Worm (Caenorhabditis elegans) whole organism, young adult: ENCODE results near the gene W04G3.13.

ENCODE experiments used
- B0261.1 ChIP-seq: sonication (generic microtip); optimal IDR thresholded peaks from 2 replicates; lab custom pipeline; 2016; ENCODE audit warnings: mild to moderate bottlenecking, missing genetic modification characterization, moderate library complexity, missing compliant biosample characterization
- C06A6.2 ChIP-seq: fragments of 200-800 bp; sonication (Bioruptor generic); conservative IDR thresholded peaks from 2 replicates; pipeline ENCODE4 v1.3.6; 2022; ENCODE audit warnings: missing genetic modification characterization, missing compliant biosample characterization
- F10E7.11 ChIP-seq: sonication (generic microtip); optimal IDR thresholded peaks from 2 replicates; lab custom pipeline; 2017; ENCODE audit warnings: mild to moderate bottlenecking, missing genetic modification characterization, moderate library complexity, missing compliant biosample characterization
- F22D6.2 ChIP-seq: sonication (generic microtip); optimal IDR thresholded peaks from 2 replicates; lab custom pipeline; 2016; ENCODE audit warnings: mild to moderate bottlenecking, missing genetic modification characterization, missing compliant biosample characterization
- F49E8.2 ChIP-seq: sonication (generic microtip); optimal IDR thresholded peaks from 3 replicates; lab custom pipeline; 2017; ENCODE audit warnings: missing genetic modification characterization, mild to moderate bottlenecking, missing compliant biosample characterization, antibody characterized with exemption, moderate library complexity; ENCODE audit not compliant: insufficient read depth
- F55B11.4 ChIP-seq: sonication (generic microtip); optimal IDR thresholded peaks from 2 replicates; lab custom pipeline; 2016; ENCODE audit warnings: missing compliant biosample characterization, missing genetic modification characterization, borderline replicate concordance; ENCODE audit not compliant: insufficient read depth
- K11D2.4 ChIP-seq: fragments of 200-800 bp; sonication (Bioruptor generic); IDR thresholded peaks from 2 replicates; pipeline ENCODE4 v1.3.6; 2022; ENCODE audit warnings: missing genetic modification reagents, missing genetic modification characterization, missing compliant biosample characterization
- T26A5.8 ChIP-seq: sonication (generic microtip); optimal IDR thresholded peaks from 2 replicates; lab custom pipeline; 2016; ENCODE audit warnings: missing genetic modification characterization, missing compliant biosample characterization
- Y53F4B.3 ChIP-seq: fragments of 200-800 bp; sonication (Bioruptor generic); IDR thresholded peaks from 2 replicates; pipeline ENCODE4 v1.3.6; 2022; ENCODE audit warnings: missing genetic modification reagents, missing genetic modification characterization, missing compliant biosample characterization
- Y53G8AR.9 ChIP-seq: fragments of 200-800 bp; sonication (Bioruptor generic); conservative IDR thresholded peaks from 2 replicates; pipeline ENCODE4 v1.3.6; 2022; ENCODE audit warnings: missing genetic modification reagents, missing genetic modification characterization, missing compliant biosample characterization
- Y79H2A.3 ChIP-seq: fragments of 200-800 bp; sonication (Bioruptor generic); conservative IDR thresholded peaks from 2 replicates; pipeline ENCODE4 v1.3.6; 2022; ENCODE audit warnings: missing genetic modification reagents, missing genetic modification characterization, missing compliant biosample characterization
- ZK185.1 ChIP-seq: sonication (generic microtip); optimal IDR thresholded peaks from 2 replicates; lab custom pipeline; 2016; ENCODE audit warnings: mild to moderate bottlenecking, missing genetic modification characterization, missing compliant biosample characterization; ENCODE audit not compliant: poor library complexity, severe bottlenecking
- aptf-2 ChIP-seq: fragments of 200-800 bp; sonication (Bioruptor generic); conservative IDR thresholded peaks from 2 replicates; pipeline ENCODE4 v1.3.6; 2022; ENCODE audit warnings: missing genetic modification reagents, missing genetic modification characterization, missing compliant biosample characterization
- atf-7 ChIP-seq: sonication (generic microtip); optimal IDR thresholded peaks from 2 replicates; lab custom pipeline; 2017; ENCODE audit warnings: mild to moderate bottlenecking, missing genetic modification characterization, missing compliant biosample characterization
- athp-1 ChIP-seq: sonication (generic microtip); optimal IDR thresholded peaks from 2 replicates; lab custom pipeline; 2017; ENCODE audit warnings: mild to moderate bottlenecking, missing genetic modification characterization, missing compliant biosample characterization
- attf-3 ChIP-seq: fragments of 200-800 bp; sonication (Bioruptor generic); conservative IDR thresholded peaks from 2 replicates; pipeline ENCODE4 v1.3.6; 2022; ENCODE audit warnings: missing genetic modification reagents, missing genetic modification characterization, missing compliant biosample characterization
- attf-6 ChIP-seq: fragments of 200-800 bp; sonication (Bioruptor generic); IDR thresholded peaks from 2 replicates; pipeline ENCODE4 v1.3.6; 2022; ENCODE audit warnings: missing genetic modification reagents, missing genetic modification characterization, missing compliant biosample characterization
- ceh-27 ChIP-seq: fragments of 200-800 bp; sonication (Bioruptor generic); optimal IDR thresholded peaks from 2 replicates; lab custom pipeline; 2018; ENCODE audit warnings: mild to moderate bottlenecking, missing genetic modification characterization, moderate library complexity, missing compliant biosample characterization
- ceh-40 ChIP-seq: fragments of 200-800 bp; sonication (Bioruptor generic); IDR thresholded peaks from 2 replicates; pipeline ENCODE4 v1.3.6; 2022; ENCODE audit warnings: missing genetic modification characterization, missing compliant biosample characterization
- chd-7 ChIP-seq: sonication (generic microtip); optimal IDR thresholded peaks from 2 replicates; lab custom pipeline; 2016; ENCODE audit warnings: mild to moderate bottlenecking, missing genetic modification characterization, moderate library complexity, missing compliant biosample characterization
- die-1 ChIP-seq: sonication (generic microtip); optimal IDR thresholded peaks from 2 replicates; lab custom pipeline; 2016; ENCODE audit warnings: missing genotype, mild to moderate bottlenecking, missing genetic modification characterization, missing compliant biosample characterization
- dpff-1 ChIP-seq: sonication (generic microtip); optimal IDR thresholded peaks from 2 replicates; lab custom pipeline; 2017; ENCODE audit warnings: mild to moderate bottlenecking, missing genetic modification characterization, missing compliant biosample characterization
- egl-18 ChIP-seq: fragments of 200-800 bp; sonication (Bioruptor generic); IDR thresholded peaks from 2 replicates; pipeline ENCODE4 v1.3.6; 2022; ENCODE audit warnings: missing genetic modification reagents, missing genetic modification characterization, missing compliant biosample characterization
- egl-44 ChIP-seq: fragments of 200-800 bp; sonication (Bioruptor generic); IDR thresholded peaks from 2 replicates; pipeline ENCODE4 v1.3.6; 2022; ENCODE audit warnings: missing genetic modification reagents, missing genetic modification characterization, missing compliant biosample characterization
- ets-4 ChIP-seq: fragments of 200-800 bp; sonication (Bioruptor generic); optimal IDR thresholded peaks from 2 replicates; lab custom pipeline; 2018; ENCODE audit warnings: mild to moderate bottlenecking, missing genetic modification characterization, missing compliant biosample characterization
- him-1 ChIP-seq: sonication (generic microtip); optimal IDR thresholded peaks from 2 replicates; lab custom pipeline; 2016; ENCODE audit warnings: missing genotype, missing genetic modification reagents, missing genetic modification characterization, missing compliant biosample characterization
- hlh-12 ChIP-seq: sonication (generic microtip); optimal IDR thresholded peaks from 2 replicates; lab custom pipeline; 2016; ENCODE audit warnings: missing genetic modification characterization, missing compliant biosample characterization
- hlh-26 ChIP-seq: fragments of 200-800 bp; sonication (Bioruptor generic); conservative IDR thresholded peaks from 2 replicates; pipeline ENCODE4 v1.3.6; 2022; ENCODE audit warnings: missing genetic modification reagents, missing genetic modification characterization, missing compliant biosample characterization
- hmg-20 ChIP-seq: fragments of 200-800 bp; sonication (Bioruptor generic); IDR thresholded peaks from 2 replicates; pipeline ENCODE4 v1.3.6; 2022; ENCODE audit warnings: missing genetic modification reagents, missing genetic modification characterization, missing compliant biosample characterization
- hrde-1 ChIP-seq: sonication (generic microtip); optimal IDR thresholded peaks from 2 replicates; lab custom pipeline; 2016; ENCODE audit warnings: missing genetic modification characterization, mild to moderate bottlenecking, missing compliant biosample characterization, moderate library complexity, missing genotype, missing genetic modification reagents, borderline replicate concordance
- hsf-1 ChIP-seq: fragments of 200-800 bp; sonication (Bioruptor generic); IDR thresholded peaks from 2 replicates; pipeline ENCODE4 v1.3.6; 2022; ENCODE audit warnings: missing genetic modification reagents, missing genetic modification characterization, missing compliant biosample characterization
- lin-40 ChIP-seq: sonication (generic microtip); optimal IDR thresholded peaks from 2 replicates; lab custom pipeline; 2016; ENCODE audit warnings: missing genetic modification characterization, mild to moderate bottlenecking, missing compliant biosample characterization, missing genotype, missing genetic modification reagents
- lir-1 ChIP-seq: fragments of 200-800 bp; sonication (Bioruptor generic); conservative IDR thresholded peaks from 2 replicates; pipeline ENCODE4 v1.3.6; 2022; ENCODE audit warnings: missing genetic modification reagents, missing genetic modification characterization, missing compliant biosample characterization
- lsl-1 ChIP-seq: fragments of 200-800 bp; sonication (Bioruptor generic); optimal IDR thresholded peaks from 2 replicates; lab custom pipeline; 2018; ENCODE audit warnings: mild to moderate bottlenecking, missing genetic modification characterization, moderate library complexity, missing compliant biosample characterization
- mel-28 ChIP-seq: sonication (generic microtip); optimal IDR thresholded peaks from 2 replicates; lab custom pipeline; 2016; ENCODE audit warnings: borderline replicate concordance, mild to moderate bottlenecking, missing genetic modification characterization, missing compliant biosample characterization
- mes-4 ChIP-seq: sonication (generic microtip); optimal IDR thresholded peaks from 2 replicates; lab custom pipeline; 2016; ENCODE audit warnings: missing genotype, missing genetic modification characterization, missing compliant biosample characterization
- nhr-120 ChIP-seq: fragments of 200-800 bp; sonication (Bioruptor generic); IDR thresholded peaks from 2 replicates; pipeline ENCODE4 v1.3.6; 2022; ENCODE audit warnings: missing genetic modification characterization, missing compliant biosample characterization
- nhr-179 ChIP-seq: sonication (generic microtip); optimal IDR thresholded peaks from 2 replicates; lab custom pipeline; 2016; ENCODE audit warnings: mild to moderate bottlenecking, missing genetic modification characterization, missing compliant biosample characterization
- sdz-38 ChIP-seq: sonication (generic microtip); optimal IDR thresholded peaks from 2 replicates; lab custom pipeline; 2016; ENCODE audit warnings: missing genotype, missing genetic modification characterization, missing compliant biosample characterization
- sea-2 ChIP-seq: fragments of 200-800 bp; sonication (Bioruptor generic); IDR thresholded peaks from 2 replicates; pipeline ENCODE4 v1.3.6; 2022; ENCODE audit warnings: missing genetic modification characterization, missing compliant biosample characterization
- snpc-1.3 ChIP-seq: sonication (generic microtip); optimal IDR thresholded peaks from 2 replicates; lab custom pipeline; 2017; ENCODE audit warnings: missing genetic modification characterization, mild to moderate bottlenecking, missing compliant biosample characterization, antibody characterized with exemption, moderate library complexity, missing genotype, missing genetic modification reagents; ENCODE audit not compliant: insufficient read depth
- unc-62 ChIP-seq: fragments of 150-350 bp; optimal IDR thresholded peaks from 2 replicates; lab custom pipeline; 2014; ENCODE audit warnings: missing biosample characterization, missing genetic modification reagents, missing genetic modification characterization
- xnd-1 ChIP-seq: sonication (generic microtip); optimal IDR thresholded peaks from 2 replicates; lab custom pipeline; 2016; ENCODE audit warnings: missing genotype, missing genetic modification reagents, missing genetic modification characterization, missing compliant biosample characterization
- zim-3 ChIP-seq: sonication (generic microtip); optimal IDR thresholded peaks from 2 replicates; lab custom pipeline; 2017; ENCODE audit warnings: mild to moderate bottlenecking, missing genetic modification characterization, moderate library complexity, missing compliant biosample characterization
- ztf-18 ChIP-seq: sonication (generic microtip); optimal IDR thresholded peaks from 2 replicates; lab custom pipeline; 2016; ENCODE audit warnings: missing genotype, mild to moderate bottlenecking, missing genetic modification characterization, missing compliant biosample characterization
- ztf-22 ChIP-seq: fragments of 200-800 bp; sonication (Bioruptor generic); optimal IDR thresholded peaks from 2 replicates; lab custom pipeline; 2018; ENCODE audit warnings: mild to moderate bottlenecking, missing genetic modification characterization, moderate library complexity, missing compliant biosample characterization
- ztf-3 ChIP-seq: fragments of 200-800 bp; sonication (Bioruptor generic); optimal IDR thresholded peaks from 2 replicates; lab custom pipeline; 2018; ENCODE audit warnings: mild to moderate bottlenecking, missing genetic modification characterization, missing compliant biosample characterization

The W04G3.13 gene

ce11 chrX:11097343-11097742 is 17.8 kb upstream of the W04G3.13 start:
- TF ChIP-seq athp-1 (tag; lab: Kevin White, UChicago) (no peak), ztf-22 (no peak), sdz-38 (tag; lab: Kevin White, UChicago) (no peak), xnd-1 (tag; lab: Kevin White, UChicago) (no peak), ZK185.1 (tag; lab: Kevin White, UChicago) (no peak), F22D6.2 (no peak), attf-6 (GFP tag; lab: Robert Waterston, UW) (no peak), hlh-12 (no peak), F49E8.2 (no peak), ceh-27 (GFP tag; lab: Kevin White, UChicago) (no peak), atf-7 (tag; lab: Kevin White, UChicago) (no peak), mes-4 (no peak), ceh-40 (GFP tag; lab: Robert Waterston, UW) (no peak), chd-7 (tag; lab: Kevin White, UChicago) (no peak), C06A6.2 (no peak), ztf-3 (no peak)

DNA sequence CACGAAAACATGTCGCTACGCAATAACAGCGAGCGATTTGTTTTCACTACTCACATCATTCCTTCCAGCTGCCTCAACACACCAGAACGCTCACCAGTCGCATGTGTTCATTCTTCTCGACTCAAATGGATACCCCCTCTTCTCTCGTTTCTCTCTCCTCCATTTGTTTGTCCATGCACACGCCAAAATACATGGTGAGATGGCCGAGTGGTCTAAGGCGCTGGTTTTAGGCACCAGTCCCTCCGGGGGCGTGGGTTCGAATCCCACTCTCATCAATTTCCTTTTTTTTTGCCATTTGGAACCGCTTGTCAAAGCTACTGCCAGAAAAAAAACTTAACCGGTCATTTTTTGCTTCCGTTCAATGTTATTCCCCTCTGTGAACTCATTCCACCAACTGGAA is 15.9 kb upstream of the W04G3.13 start:
- TF ChIP-seq lsl-1 (GFP tag; lab: Kevin White, UChicago) (no peak), K11D2.4 (GFP tag; lab: Robert Waterston, UW) (peak; percentile 92), aptf-2 (GFP tag; lab: Robert Waterston, UW) (0 out of 2 replicates have a peak, but pooled peaks have one; percentile 48), F55B11.4 (tag; lab: Kevin White, UChicago) (no peak), nhr-120 (GFP tag; lab: Robert Waterston, UW) (0 out of 2 replicates have a peak, but pooled peaks have one; percentile 48), ceh-27 (GFP tag; lab: Kevin White, UChicago) (peak; percentile 82), C06A6.2 (peak; percentile 62; the same call in 1 of the 2 replicates), unc-62 (GFP tag; lab: Kevin White, UChicago) (no peak), egl-18 (0 out of 2 replicates have a peak, but pooled peaks have one; percentile 64), him-1 (tag; lab: Kevin White, UChicago) (peak; percentile 94), F10E7.11 (tag; lab: Kevin White, UChicago) (peak; percentile 57), lin-40 (tag; lab: Kevin White, UChicago) (peak; percentile 96), ets-4 (GFP tag; lab: Kevin White, UChicago) (peak; percentile 81), Y53G8AR.9 (peak; percentile 75; the same call in 1 of the 2 replicates), attf-3 (0 out of 2 replicates have a peak, but pooled peaks have one; percentile 30), die-1 (tag; lab: Kevin White, UChicago) (peak; percentile 84), ztf-18 (tag; lab: Kevin White, UChicago) (peak; percentile 36), hlh-26 (GFP tag; lab: Robert Waterston, UW) (no peak), zim-3 (tag; lab: Kevin White, UChicago) (peak; percentile 39), dpff-1 (tag; lab: Kevin White, UChicago) (no peak), Y53F4B.3 (GFP tag; lab: Robert Waterston, UW) (peak; percentile 22; the same call in 1 of the 2 replicates), lir-1 (GFP tag; lab: Robert Waterston, UW) (peak; percentile 84), T26A5.8 (tag; lab: Kevin White, UChicago) (no peak), sdz-38 (tag; lab: Kevin White, UChicago) (no peak), hrde-1 (peak; percentile 69), egl-44 (GFP tag; lab: Robert Waterston, UW) (0 out of 2 replicates have a peak, but pooled peaks have one; percentile 55), sea-2 (no peak), mel-28 (peak; percentile 71), snpc-1.3 (tag; lab: Kevin White, UChicago) (peak; percentile 21), hmg-20 (GFP tag; lab: Robert Waterston, UW) (peak; percentile 88), hsf-1 (GFP tag; lab: Robert Waterston, UW) (no peak), Y79H2A.3 (GFP tag; lab: Robert Waterston, UW) (no peak), nhr-179 (tag; lab: Kevin White, UChicago) (peak; percentile 46), B0261.1 (tag; lab: Kevin White, UChicago) (peak; percentile 96)
